Fruit fly (Drosophila melanogaster): ENCODE data around the gene Wnk.

Wnk gene

dm6 chr3L:21536857-21537256 lies 17.9 kb downstream of the Wnk start, which contains the start of gene Rpn10 (continued):
- TF ChIP-seq NFAT (GFP tag; IDR thresholded peaks at IDR 0.05) (no peak), cato (GFP tag; optimal IDR thresholded peaks at IDR 0.05; ENCODE audit: borderline replicate concordance) (no peak), br (optimal IDR thresholded peaks at IDR 0.05) (no peak), Sry-δ (GFP tag; optimal IDR thresholded peaks at IDR 0.05) (peak; percentile 81), CG15514 (GFP tag; optimal IDR thresholded peaks at IDR 0.05) (peak; percentile 80), Fer3 (tag; optimal IDR thresholded peaks at IDR 0.05) (peak; percentile 2), Vsx1 (GFP tag; optimal IDR thresholded peaks at IDR 0.05) (no peak), CG12219 (GFP tag; optimal IDR thresholded peaks at IDR 0.05) (no peak), CG10147 (GFP tag; optimal IDR thresholded peaks at IDR 0.05) (no peak), CG13296 (GFP tag; optimal IDR thresholded peaks at IDR 0.05) (no peak), MBD-R2 (GFP tag; IDR thresholded peaks at IDR 0.05) (peak; percentile 99), bowl (GFP tag; IDR thresholded peaks at IDR 0.05) (no peak), CG2129 (GFP tag; IDR thresholded peaks at IDR 0.05; ENCODE audit: partially characterized antibody) (peak; percentile 93), Dip3 (GFP tag; optimal IDR thresholded peaks at IDR 0.05) (peak; percentile 21), so (GFP tag; IDR thresholded peaks at IDR 0.05) (no peak), dm (GFP tag; optimal IDR thresholded peaks at IDR 0.05) (peak; percentile 4), dpn (GFP tag; optimal IDR thresholded peaks at IDR 0.05) (peak in 1 of 2 experiments; percentile 28), CG16813 (GFP tag; IDR thresholded peaks at IDR 0.05; ENCODE audit: partially characterized antibody) (peak; percentile 99), run (tag; optimal IDR thresholded peaks at IDR 0.05) (no peak), cad (GFP tag; optimal IDR thresholded peaks at IDR 0.05) (no peak), eve (GFP tag; optimal IDR thresholded peaks at IDR 0.05) (no peak), CG8089 (GFP tag; optimal IDR thresholded peaks at IDR 0.05) (no peak), ftz-f1 (GFP tag; optimal IDR thresholded peaks at IDR 0.05) (no peak), CG13424 (tag; optimal IDR thresholded peaks at IDR 0.05) (peak; percentile 44), fru (optimal IDR thresholded peaks at IDR 0.05) (no peak), ac (GFP tag; optimal IDR thresholded peaks at IDR 0.05) (no peak), CG12071 (GFP tag; optimal IDR thresholded peaks at IDR 0.05) (no peak), E2f2 (GFP tag; IDR thresholded peaks at IDR 0.05) (peak; percentile 58), Rfx (GFP tag; IDR thresholded peaks at IDR 0.05) (peak; percentile 65; the same call in 1 of the 2 replicates), sr (GFP tag; IDR thresholded peaks at IDR 0.05) (no peak), Oaz (GFP tag; IDR thresholded peaks at IDR 0.05) (no peak), Nf-YB (GFP tag; optimal IDR thresholded peaks at IDR 0.05) (no peak), Mrtf (GFP tag; IDR thresholded peaks at IDR 0.05) (no peak), CG1792 (GFP tag; optimal IDR thresholded peaks at IDR 0.05) (no peak), CG30431 (GFP tag; optimal IDR thresholded peaks at IDR 0.05) (no peak), Side (GFP tag; optimal IDR thresholded peaks at IDR 0.05) (peak; percentile 20), CG1603 (tag; optimal IDR thresholded peaks at IDR 0.05) (peak; percentile 83), CG14860 (GFP tag; IDR thresholded peaks at IDR 0.05; ENCODE audit: partially characterized antibody) (peak; percentile 97), Bdp1 (GFP tag; optimal IDR thresholded peaks at IDR 0.05) (no peak), zf30C (GFP tag; optimal IDR thresholded peaks at IDR 0.05) (peak; percentile 78), CG12659 (GFP tag; optimal IDR thresholded peaks at IDR 0.05) (peak; percentile 83), Dref (GFP tag; IDR thresholded peaks at IDR 0.05) (no peak; the same call in 1 of the 2 replicates), CG1529 (GFP tag; optimal IDR thresholded peaks at IDR 0.05) (no peak), Drgx (GFP tag; IDR thresholded peaks at IDR 0.05) (no peak), NC2β (GFP tag; optimal IDR thresholded peaks at IDR 0.05) (peak; percentile 18), CG31365 (tag; optimal IDR thresholded peaks at IDR 0.05) (no peak), Tbp (GFP tag; optimal IDR thresholded peaks at IDR 0.05) (no peak), Opbp (GFP tag; IDR thresholded peaks at IDR 0.05; ENCODE audit: partially characterized antibody) (peak; percentile 98), hb (GFP tag; IDR thresholded peaks at IDR 0.05; ENCODE audit: partially characterized antibody) (peak; percentile 98), org-1 (GFP tag; optimal IDR thresholded peaks at IDR 0.05) (no peak), CG8765 (GFP tag; IDR thresholded peaks at IDR 0.05) (no peak), klu (GFP tag; IDR thresholded peaks at IDR 0.05) (no peak), Elba2 (GFP tag; optimal IDR thresholded peaks at IDR 0.05) (no peak)
